Worm (Caenorhabditis elegans) whole organism, L2 larva: ENCODE results near the gene che-10.

Source experiments
- C34F6.9 ChIP-seq: fragments of 150-350 bp; optimal IDR thresholded peaks from 2 replicates; lab custom pipeline; 2014; ENCODE audit warnings: missing biosample characterization, missing genetic modification characterization
- F13H6.1 ChIP-seq: sonication (generic microtip); optimal IDR thresholded peaks from 2 replicates; lab custom pipeline; 2016; ENCODE audit warnings: missing genetic modification characterization, missing compliant biosample characterization
- alr-1 ChIP-seq: fragments of 150-350 bp; optimal IDR thresholded peaks from 2 replicates; lab custom pipeline; 2014; ENCODE audit warnings: missing biosample characterization, missing genetic modification characterization
- ama-1 ChIP-seq: fragments of 150-350 bp; optimal IDR thresholded peaks from 2 replicates; lab custom pipeline; 2018; ENCODE audit warnings: inconsistent platforms
- blmp-1 ChIP-seq: sonication (generic microtip); optimal IDR thresholded peaks from 2 replicates; lab custom pipeline; 2017; ENCODE audit warnings: missing genetic modification characterization, mild to moderate bottlenecking, missing compliant biosample characterization, antibody characterized with exemption, moderate library complexity; ENCODE audit not compliant: insufficient read depth
- ceh-16 ChIP-seq: fragments of 150-350 bp; optimal IDR thresholded peaks from 2 replicates; lab custom pipeline; 2014; ENCODE audit warnings: missing biosample characterization, missing genetic modification characterization
- ceh-82 ChIP-seq: fragments of 150-350 bp; optimal IDR thresholded peaks from 2 replicates; lab custom pipeline; 2014; ENCODE audit warnings: missing biosample characterization, missing genetic modification characterization
- crh-2 ChIP-seq: sonication (generic microtip); optimal IDR thresholded peaks from 2 replicates; lab custom pipeline; 2017; ENCODE audit warnings: missing biosample characterization, missing genetic modification characterization
- dmd-4 ChIP-seq: sonication (generic microtip); optimal IDR thresholded peaks from 2 replicates; lab custom pipeline; 2017; ENCODE audit warnings: missing biosample characterization, missing genetic modification characterization
- egl-27 ChIP-seq: sonication (generic microtip); optimal IDR thresholded peaks from 3 replicates; lab custom pipeline; 2017; ENCODE audit warnings: missing biosample characterization, missing genetic modification reagents, missing genetic modification characterization
- elt-1 ChIP-seq: fragments of 150-350 bp; optimal IDR thresholded peaks from 2 replicates; lab custom pipeline; 2014; ENCODE audit warnings: missing biosample characterization, missing genetic modification characterization
- elt-3 ChIP-seq: sonication (generic microtip); optimal IDR thresholded peaks from 2 replicates; lab custom pipeline; 2017; ENCODE audit warnings: missing biosample characterization, missing genetic modification characterization
- fos-1 ChIP-seq: fragments of 150-350 bp; optimal IDR thresholded peaks from 2 replicates; lab custom pipeline; 2014; ENCODE audit warnings: missing biosample characterization, missing genetic modification characterization
- gmeb-1 ChIP-seq: fragments of 150-350 bp; optimal IDR thresholded peaks from 2 replicates; lab custom pipeline; 2014; ENCODE audit warnings: missing biosample characterization, missing genetic modification characterization
- lin-11 ChIP-seq: fragments of 150-350 bp; sonication (generic microtip); optimal IDR thresholded peaks from 2 replicates; lab custom pipeline; 2014; ENCODE audit warnings: missing biosample characterization, missing genetic modification characterization, inconsistent platforms, mixed read lengths
- lsy-2 ChIP-seq, 2 experiments: fragments of 150-350 bp in 1 of 2; sonication (generic microtip) in 1 of 2; optimal IDR thresholded peaks; 2 replicates each; lab custom pipeline; 2014 to 2017; ENCODE audit warnings: missing biosample characterization in 2 of 2, missing genetic modification characterization in 2 of 2
- mab-5 ChIP-seq: fragments of 150-350 bp; optimal IDR thresholded peaks from 2 replicates; lab custom pipeline; 2014; ENCODE audit warnings: missing biosample characterization, missing genetic modification characterization
- mbf-1 ChIP-seq: sonication (generic microtip); optimal IDR thresholded peaks from 2 replicates; lab custom pipeline; 2017; ENCODE audit warnings: missing biosample characterization, missing genetic modification characterization
- mdl-1 ChIP-seq, 2 experiments: fragments of 150-350 bp in 1 of 2; sonication (generic microtip) in 1 of 2; optimal IDR thresholded peaks; 2 replicates each; lab custom pipeline; 2017; ENCODE audit warnings: missing biosample characterization in 2 of 2, missing genetic modification characterization in 2 of 2
- nhr-10 ChIP-seq: sonication (generic microtip); optimal IDR thresholded peaks from 2 replicates; lab custom pipeline; 2017; ENCODE audit warnings: missing biosample characterization, missing genetic modification characterization
- nhr-12 ChIP-seq: fragments of 150-350 bp; optimal IDR thresholded peaks from 2 replicates; lab custom pipeline; 2014; ENCODE audit warnings: missing biosample characterization, missing genetic modification characterization
- nhr-129 ChIP-seq: fragments of 150-350 bp; optimal IDR thresholded peaks from 2 replicates; lab custom pipeline; 2014; ENCODE audit warnings: missing biosample characterization, missing genetic modification characterization
- nhr-21 ChIP-seq: fragments of 150-350 bp; optimal IDR thresholded peaks from 2 replicates; lab custom pipeline; 2014; ENCODE audit warnings: missing biosample characterization, missing genetic modification characterization
- nhr-23 ChIP-seq: fragments of 150-350 bp; optimal IDR thresholded peaks from 2 replicates; lab custom pipeline; 2014; ENCODE audit warnings: missing biosample characterization, missing genetic modification reagents, missing genetic modification characterization
- nhr-237 ChIP-seq: fragments of 150-350 bp; optimal IDR thresholded peaks from 2 replicates; lab custom pipeline; 2014; ENCODE audit warnings: missing biosample characterization, missing genetic modification characterization
- nhr-25 ChIP-seq: fragments of 150-350 bp; sonication (generic microtip); optimal IDR thresholded peaks from 3 replicates; lab custom pipeline; 2014; ENCODE audit warnings: missing biosample characterization, missing genetic modification characterization
- nhr-77 ChIP-seq: fragments of 150-350 bp; optimal IDR thresholded peaks from 2 replicates; lab custom pipeline; 2014; ENCODE audit warnings: missing biosample characterization, missing genetic modification characterization
- peb-1 ChIP-seq: fragments of 150-350 bp; optimal IDR thresholded peaks from 2 replicates; lab custom pipeline; 2014; ENCODE audit warnings: missing biosample characterization, missing genetic modification characterization
- sem-4 ChIP-seq: fragments of 150-350 bp; optimal IDR thresholded peaks from 2 replicates; lab custom pipeline; 2014; ENCODE audit warnings: missing biosample characterization, missing genetic modification reagents, missing genetic modification characterization
- skn-1 ChIP-seq: sonication (generic microtip); optimal IDR thresholded peaks from 2 replicates; lab custom pipeline; 2017; ENCODE audit warnings: missing biosample characterization, missing genetic modification characterization
- sma-3 ChIP-seq: sonication (generic microtip); optimal IDR thresholded peaks from 2 replicates; lab custom pipeline; 2016; ENCODE audit warnings: missing genetic modification reagents, missing genetic modification characterization, missing compliant biosample characterization
- snpc-4 ChIP-seq: fragments of 150-350 bp; optimal IDR thresholded peaks from 2 replicates; lab custom pipeline; 2014; ENCODE audit warnings: missing biosample characterization, missing genetic modification characterization
- unc-39 ChIP-seq: fragments of 150-350 bp; optimal IDR thresholded peaks from 2 replicates; lab custom pipeline; 2014; ENCODE audit warnings: missing biosample characterization, missing genetic modification characterization
- unc-55 ChIP-seq: fragments of 150-350 bp; sonication (generic microtip); optimal IDR thresholded peaks from 3 replicates; lab custom pipeline; 2014; ENCODE audit warnings: missing biosample characterization, missing genetic modification reagents, missing genetic modification characterization
- unc-62 ChIP-seq: fragments of 150-350 bp; optimal IDR thresholded peaks from 2 replicates; lab custom pipeline; 2014; ENCODE audit warnings: missing biosample characterization, missing genetic modification reagents, missing genetic modification characterization
- ztf-1 ChIP-seq: fragments of 200-800 bp; sonication (Bioruptor generic); conservative IDR thresholded peaks from 2 replicates; pipeline ENCODE4 v1.3.6; 2022; ENCODE audit warnings: missing genetic modification characterization, missing compliant biosample characterization
- ztf-11 ChIP-seq: sonication (generic microtip); optimal IDR thresholded peaks from 2 replicates; lab custom pipeline; 2017; ENCODE audit warnings: missing biosample characterization, missing genetic modification characterization
- ztf-4 ChIP-seq: fragments of 150-350 bp; optimal IDR thresholded peaks from 2 replicates; lab custom pipeline; 2014; ENCODE audit warnings: missing biosample characterization, missing genetic modification characterization

The che-10 gene

DNA sequence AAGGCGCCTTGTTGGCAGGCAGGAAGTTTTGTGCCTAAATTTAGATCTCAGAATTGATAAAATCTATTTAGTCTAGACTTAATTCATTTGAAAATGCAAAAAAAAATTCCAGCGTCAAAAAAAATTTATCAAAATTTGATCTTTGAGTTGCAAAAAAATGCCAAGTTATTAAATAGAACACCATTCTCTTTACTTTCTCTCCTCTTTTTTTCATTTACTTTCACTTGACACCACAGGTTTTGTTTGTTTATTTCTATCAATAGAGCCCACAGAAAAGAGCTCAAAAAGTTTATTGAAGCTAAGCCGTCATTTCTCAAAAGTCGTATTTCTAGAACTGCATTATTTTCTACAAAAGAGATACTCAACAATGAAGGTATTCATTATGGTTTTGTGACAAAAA lies 25.4 kb downstream of the che-10 start, which contains the start of gene pqn-35:
Gene pqn-35, plus strand, starts transcription at position 301 of the 400 bp plus-strand sequence.
- TF ChIP-seq ztf-1 (GFP tag; lab: Robert Waterston, UW) (no peak), elt-3 (tag; lab: Kevin White, UChicago) (no peak), blmp-1 (tag; lab: Kevin White, UChicago) (no peak), nhr-12 (tag; lab: Kevin White, UChicago) (no peak), ama-1 (lab: Kevin White, UChicago) (no peak), unc-62 (no peak), elt-1 (tag; lab: Kevin White, UChicago) (no peak)

DNA sequence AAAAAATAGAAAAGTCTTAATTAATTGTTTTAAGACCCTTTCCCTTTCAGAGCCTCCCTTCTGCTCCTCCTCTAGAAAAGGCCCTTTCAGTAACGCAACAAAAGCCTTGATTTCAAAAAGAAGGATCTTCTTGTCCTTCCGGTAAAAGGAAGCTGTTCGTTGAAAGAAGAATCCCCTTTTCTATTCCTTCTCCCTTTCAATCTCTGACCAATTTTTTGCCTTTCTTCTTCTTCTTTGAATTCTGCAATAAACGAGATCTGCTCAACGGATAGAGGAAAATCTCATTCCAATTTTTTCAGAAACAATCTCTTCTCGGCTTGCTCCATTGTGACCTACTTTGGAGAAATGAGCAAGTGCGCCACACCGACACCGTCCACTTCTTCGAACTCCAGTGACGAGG lies 30.1 kb downstream of the che-10 start, which contains the start of gene F35D11.3:
Gene F35D11.3, plus strand, starts transcription at position 300 of the 400 bp plus-strand sequence.
- TF ChIP-seq nhr-129 (tag; lab: Kevin White, UChicago) (no peak), mdl-1 (tag; optimal IDR thresholded peaks at IDR 0.05; lab: Kevin White, UChicago) (no peak), mab-5 (no peak), elt-1 (tag; lab: Kevin White, UChicago) (no peak), fos-1 (tag; lab: Kevin White, UChicago) (no peak)

DNA sequence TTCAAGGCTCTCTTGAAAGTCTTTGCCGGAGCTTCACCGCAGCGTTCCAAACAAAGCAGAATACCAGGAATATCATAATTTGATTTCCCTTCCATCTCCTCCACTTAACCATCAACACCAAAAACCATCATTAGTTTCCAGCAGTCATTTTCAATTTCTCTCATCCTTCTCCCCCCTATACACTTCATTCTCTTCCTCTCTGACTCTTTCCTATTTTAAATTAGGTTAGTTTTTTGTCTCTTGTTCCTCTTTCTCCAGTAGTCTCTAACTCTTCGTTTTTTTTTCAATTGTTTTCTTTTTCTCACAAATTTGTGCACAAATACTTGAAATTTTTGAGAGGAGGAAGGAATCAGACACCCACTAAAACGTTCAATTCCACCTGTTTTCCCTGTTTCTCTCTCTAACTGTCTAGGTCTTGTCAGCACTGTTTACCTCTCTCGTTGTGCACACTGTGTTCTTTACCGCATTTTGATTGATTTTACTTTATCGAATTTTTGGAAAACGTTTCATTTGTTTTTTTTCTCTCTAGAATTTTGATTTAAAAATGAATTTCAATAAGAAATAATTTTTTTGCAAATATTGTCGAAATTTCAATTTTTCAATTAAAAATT lies 31.3 kb downstream of the che-10 start:
- TF ChIP-seq ztf-1 (GFP tag; lab: Robert Waterston, UW) (no peak), nhr-12 (tag; lab: Kevin White, UChicago) (no peak), nhr-10 (tag; lab: Kevin White, UChicago) (no peak), ceh-16 (tag; lab: Kevin White, UChicago) (no peak), nhr-237 (tag; lab: Kevin White, UChicago) (no peak), blmp-1 (tag; lab: Kevin White, UChicago) (no peak), ceh-82 (tag; lab: Kevin White, UChicago) (no peak), C34F6.9 (tag; lab: Kevin White, UChicago) (peak; percentile 32), lsy-2 (tag; optimal IDR thresholded peaks at IDR 0.05; lab: Kevin White, UChicago) (no peak), fos-1 (tag; lab: Kevin White, UChicago) (peak; percentile 26), crh-2 (peak; percentile 23), ztf-11 (tag; lab: Kevin White, UChicago) (no peak)

DNA sequence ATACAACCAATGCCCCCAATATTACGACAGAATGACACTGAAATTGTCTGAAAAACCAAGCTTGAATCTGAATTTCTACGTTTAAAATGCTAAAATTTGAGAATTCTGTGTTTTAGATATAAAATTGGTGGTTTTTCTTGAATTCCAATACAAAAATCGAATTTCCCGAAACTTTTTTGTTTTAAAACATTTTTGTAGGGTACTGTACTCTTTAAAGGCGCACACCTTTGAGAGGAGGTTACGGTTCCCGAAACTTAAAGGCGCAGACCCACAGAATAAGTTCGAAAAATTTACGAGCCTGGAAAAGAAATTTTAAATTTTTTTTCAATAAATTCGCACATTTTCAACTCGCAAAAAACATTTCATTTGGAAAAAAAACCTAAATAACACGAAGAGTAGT lies 33.5 kb downstream of the che-10 start:
- TF ChIP-seq elt-1 (tag; lab: Kevin White, UChicago) (no peak), nhr-23 (tag; lab: Kevin White, UChicago) (no peak), ama-1 (lab: Kevin White, UChicago) (no peak), peb-1 (tag; lab: Kevin White, UChicago) (no peak), skn-1 (no peak), nhr-25 (tag; lab: Kevin White, UChicago) (no peak), alr-1 (no peak), nhr-237 (tag; lab: Kevin White, UChicago) (no peak), nhr-77 (tag; lab: Kevin White, UChicago) (no peak), fos-1 (tag; lab: Kevin White, UChicago) (no peak), nhr-21 (no peak), mdl-1 (tag; optimal IDR thresholded peaks at IDR 0.05; lab: Kevin White, UChicago) (no peak), unc-39 (no peak), sma-3 (GFP tag; lab: Kevin White, UChicago) (no peak), egl-27 (no peak), dmd-4 (tag; lab: Kevin White, UChicago) (no peak)
- TF ChIP-seq, all 48 proteins: peak for 0

DNA sequence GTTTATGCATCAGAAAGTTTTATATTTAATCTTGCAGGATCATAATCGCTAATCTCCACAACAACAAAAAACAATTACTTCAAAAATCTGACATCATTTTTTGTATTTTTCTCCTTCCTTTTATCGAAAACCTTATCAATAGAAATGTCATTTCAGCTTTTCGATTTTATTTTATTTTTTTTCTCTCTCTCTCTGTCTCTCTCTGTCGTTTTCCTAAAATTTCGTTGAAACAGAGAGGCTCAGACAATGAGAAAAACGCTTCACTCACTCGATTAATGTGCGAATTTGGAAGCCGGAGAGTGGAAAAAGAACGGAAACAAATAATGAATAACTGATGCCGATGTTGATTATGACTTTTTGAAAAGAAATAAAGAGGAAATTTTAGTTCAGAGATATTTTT lies 34.0 kb downstream of the che-10 start:
- no peak for TF ChIP-seq nhr-10 (tag; lab: Kevin White, UChicago)
- no peak for TF ChIP-seq mbf-1 (tag; lab: Kevin White, UChicago)
- TF ChIP-seq skn-1, result peak; percentile 70
- no peak for TF ChIP-seq ceh-82 (tag; lab: Kevin White, UChicago)
- TF ChIP-seq ama-1 (lab: Kevin White, UChicago), result no peak
- peak; percentile 33 for TF ChIP-seq C34F6.9 (tag; lab: Kevin White, UChicago)
- no peak for TF ChIP-seq elt-1 (tag; lab: Kevin White, UChicago)
- TF ChIP-seq lin-11 (tag; lab: Kevin White, UChicago), result no peak
- peak; percentile 92 for TF ChIP-seq fos-1 (tag; lab: Kevin White, UChicago)
- no peak for TF ChIP-seq unc-62
- no peak for TF ChIP-seq dmd-4 (tag; lab: Kevin White, UChicago)
- no peak for TF ChIP-seq sem-4
- peak; percentile 52 for TF ChIP-seq unc-55 (GFP tag; lab: Kevin White, UChicago)
- no peak for TF ChIP-seq ztf-1 (GFP tag; lab: Robert Waterston, UW)
- no peak for TF ChIP-seq alr-1
- no peak for TF ChIP-seq elt-3 (tag; lab: Kevin White, UChicago)
- TF ChIP-seq nhr-237 (tag; lab: Kevin White, UChicago), result no peak
- no peak for TF ChIP-seq gmeb-1 (tag; lab: Kevin White, UChicago)
- no peak for TF ChIP-seq mdl-1 (tag; optimal IDR thresholded peaks at IDR 0.05; lab: Kevin White, UChicago)
- TF ChIP-seq lsy-2 (tag; optimal IDR thresholded peaks at IDR 0.05; lab: Kevin White, UChicago), result peak in 1 of 2 experiments; percentile 28
- TF ChIP-seq ztf-4 (tag; lab: Kevin White, UChicago), result no peak
- no peak for TF ChIP-seq blmp-1 (tag; lab: Kevin White, UChicago)
- no peak for TF ChIP-seq nhr-77 (tag; lab: Kevin White, UChicago)
- TF ChIP-seq nhr-23 (tag; lab: Kevin White, UChicago), result no peak
- no peak for TF ChIP-seq F13H6.1 (tag; lab: Kevin White, UChicago)
- TF ChIP-seq snpc-4 (tag; lab: Kevin White, UChicago), result no peak
- TF ChIP-seq crh-2, result peak; percentile 52
- TF ChIP-seq peb-1 (tag; lab: Kevin White, UChicago), result no peak
- TF ChIP-seq, all 48 proteins: peak for 6
